Worm (Caenorhabditis elegans) whole organism, young adult: ENCODE data around the gene F21C10.19.

Experiments
- B0261.1 ChIP-seq: sonication (generic microtip); optimal IDR thresholded peaks from 2 replicates; lab custom pipeline; 2016; ENCODE audit warnings: mild to moderate bottlenecking, missing genetic modification characterization, moderate library complexity, missing compliant biosample characterization
- C17E4.6 ChIP-seq: fragments of 200-800 bp; sonication (Bioruptor generic); IDR thresholded peaks from 2 replicates; pipeline ENCODE4 v1.3.6; 2022; ENCODE audit warnings: missing genetic modification reagents, missing genetic modification characterization, missing compliant biosample characterization
- ama-1 ChIP-seq, 3 experiments: fragments of 150-350 bp in 1 of 3; sonication (generic microtip) in 2 of 3; optimal IDR thresholded peaks; 2 replicates each; lab custom pipeline; 2014 to 2018; ENCODE audit warnings: missing biosample characterization in 2 of 3, missing genetic modification characterization in 2 of 3, missing genetic modification reagents in 2 of 3
- ceh-27 ChIP-seq: fragments of 200-800 bp; sonication (Bioruptor generic); optimal IDR thresholded peaks from 2 replicates; lab custom pipeline; 2018; ENCODE audit warnings: mild to moderate bottlenecking, missing genetic modification characterization, moderate library complexity, missing compliant biosample characterization
- hlh-26 ChIP-seq: fragments of 200-800 bp; sonication (Bioruptor generic); conservative IDR thresholded peaks from 2 replicates; pipeline ENCODE4 v1.3.6; 2022; ENCODE audit warnings: missing genetic modification reagents, missing genetic modification characterization, missing compliant biosample characterization
- hsf-1 ChIP-seq: fragments of 200-800 bp; sonication (Bioruptor generic); IDR thresholded peaks from 2 replicates; pipeline ENCODE4 v1.3.6; 2022; ENCODE audit warnings: missing genetic modification reagents, missing genetic modification characterization, missing compliant biosample characterization
- let-526 ChIP-seq: fragments of 200-800 bp; sonication (Bioruptor generic); IDR thresholded peaks from 2 replicates; pipeline ENCODE4 v1.3.6; 2022; ENCODE audit warnings: missing genetic modification reagents, missing genetic modification characterization, missing compliant biosample characterization
- lin-35 ChIP-seq, 3 experiments: fragments of 150-350 bp in 2 of 3; sonication (generic microtip) in 1 of 3; optimal IDR thresholded peaks; 2 replicates each; lab custom pipeline; 2014 to 2018; ENCODE audit warnings: missing biosample characterization in 3 of 3, missing genetic modification characterization in 3 of 3, missing genetic modification reagents in 3 of 3
- lin-40 ChIP-seq: sonication (generic microtip); optimal IDR thresholded peaks from 2 replicates; lab custom pipeline; 2016; ENCODE audit warnings: missing genetic modification characterization, mild to moderate bottlenecking, missing compliant biosample characterization, missing genotype, missing genetic modification reagents
- pha-4 ChIP-seq: fragments of 150-350 bp; sonication (generic microtip); optimal IDR thresholded peaks from 2 replicates; lab custom pipeline; 2014; ENCODE audit warnings: missing biosample characterization, missing genetic modification reagents, missing genetic modification characterization
- unc-130 ChIP-seq: sonication (generic microtip); optimal IDR thresholded peaks from 2 replicates; lab custom pipeline; 2016; ENCODE audit warnings: missing genetic modification reagents, missing genetic modification characterization, missing compliant biosample characterization

- no peak for TF ChIP-seq ama-1 (optimal IDR thresholded peaks at IDR 0.05; lab: Kevin White, UChicago)
- no peak for TF ChIP-seq ama-1 (GFP tag; optimal IDR thresholded peaks at IDR 0.05; lab: Kevin White, UChicago)
- TF ChIP-seq lin-35 (GFP tag; optimal IDR thresholded peaks at IDR 0.05; lab: Kevin White, UChicago) = no peak
- no peak for TF ChIP-seq B0261.1 (tag; lab: Kevin White, UChicago)
- TF ChIP-seq lin-40 (tag; lab: Kevin White, UChicago) = no peak
- no peak for TF ChIP-seq hlh-26 (GFP tag; lab: Robert Waterston, UW)
- no peak for TF ChIP-seq unc-130
- TF ChIP-seq C17E4.6 = no peak
- TF ChIP-seq ceh-27 (GFP tag; lab: Kevin White, UChicago) = no peak
- TF ChIP-seq let-526 (GFP tag; lab: Robert Waterston, UW) = no peak
- no peak for TF ChIP-seq hsf-1 (GFP tag; lab: Robert Waterston, UW)
- no peak for TF ChIP-seq pha-4
These were observed 16.1 kb downstream of the F21C10.19 start, which contains the start of gene spl-2 for ce11 chrV:9146849-9147557.
